Worm (Caenorhabditis elegans) whole organism, L1 larva: ENCODE data around the gene W02H3.3.

ENCODE experiments used
- C04F5.9 ChIP-seq: sonication (generic microtip); optimal IDR thresholded peaks from 2 replicates; lab custom pipeline; 2016; ENCODE audit warnings: missing genetic modification characterization, missing compliant biosample characterization
- C34B4.2 ChIP-seq: sonication (generic microtip); optimal IDR thresholded peaks from 2 replicates; lab custom pipeline; 2017; ENCODE audit warnings: mild to moderate bottlenecking, missing genetic modification characterization, missing compliant biosample characterization
- F16B12.6 ChIP-seq: fragments of 150-350 bp; optimal IDR thresholded peaks from 2 replicates; lab custom pipeline; 2014; ENCODE audit warnings: missing biosample characterization, missing genetic modification characterization
- aha-1 ChIP-seq: fragments of 150-350 bp; optimal IDR thresholded peaks from 2 replicates; lab custom pipeline; 2014; ENCODE audit warnings: missing biosample characterization, missing genetic modification characterization
- alr-1 ChIP-seq: fragments of 200-800 bp; sonication (Bioruptor generic); optimal IDR thresholded peaks from 2 replicates; lab custom pipeline; 2018; ENCODE audit warnings: borderline replicate concordance, mild to moderate bottlenecking, missing genetic modification characterization, missing compliant biosample characterization
- ama-1 ChIP-seq: fragments of 150-350 bp; optimal IDR thresholded peaks from 2 replicates; lab custom pipeline; 2014
- blmp-1 ChIP-seq: fragments of 150-350 bp; optimal IDR thresholded peaks from 2 replicates; lab custom pipeline; 2014; ENCODE audit warnings: missing biosample characterization, missing genetic modification characterization
- ceh-63 ChIP-seq: fragments of 200-800 bp; sonication (Bioruptor generic); optimal IDR thresholded peaks from 2 replicates; lab custom pipeline; 2018; ENCODE audit warnings: mild to moderate bottlenecking, missing genetic modification characterization, missing compliant biosample characterization
- ceh-88 ChIP-seq: fragments of 200-800 bp; sonication (Bioruptor generic); IDR thresholded peaks from 2 replicates; pipeline ENCODE4 v1.3.6; 2022; ENCODE audit warnings: missing genetic modification characterization, missing compliant biosample characterization
- dpl-1 ChIP-seq, 3 experiments: fragments of 150-350 bp in 2 of 3; sonication (generic microtip) in 1 of 3; optimal IDR thresholded peaks; 2 replicates each; lab custom pipeline; 2014 to 2017; ENCODE audit warnings: missing biosample characterization in 3 of 3, missing genetic modification characterization in 3 of 3, missing genetic modification reagents in 3 of 3
- dsc-1 ChIP-seq: sonication (generic microtip); optimal IDR thresholded peaks from 2 replicates; lab custom pipeline; 2016; ENCODE audit warnings: mild to moderate bottlenecking, missing genetic modification characterization, missing compliant biosample characterization
- egl-13 ChIP-seq: sonication (generic microtip); optimal IDR thresholded peaks from 2 replicates; lab custom pipeline; 2016; ENCODE audit warnings: missing genotype, missing genetic modification reagents, missing genetic modification characterization, missing compliant biosample characterization
- elt-2 ChIP-seq: sonication (generic microtip); optimal IDR thresholded peaks from 2 replicates; lab custom pipeline; 2016; ENCODE audit warnings: missing genetic modification characterization, mild to moderate bottlenecking, inconsistent platforms, missing compliant biosample characterization, missing genetic modification reagents
- fkh-10 ChIP-seq: sonication (generic microtip); optimal IDR thresholded peaks from 2 replicates; lab custom pipeline; 2017; ENCODE audit warnings: missing biosample characterization, missing genetic modification reagents, missing genetic modification characterization
- fkh-4 ChIP-seq: sonication (generic microtip); optimal IDR thresholded peaks from 2 replicates; lab custom pipeline; 2016; ENCODE audit warnings: missing compliant biosample characterization, missing genetic modification characterization, borderline replicate concordance
- fkh-8 ChIP-seq: sonication (generic microtip); optimal IDR thresholded peaks from 2 replicates; lab custom pipeline; 2016; ENCODE audit warnings: mild to moderate bottlenecking, missing genetic modification characterization, missing compliant biosample characterization
- hlh-17 ChIP-seq: fragments of 200-800 bp; sonication (Bioruptor generic); optimal IDR thresholded peaks from 2 replicates; lab custom pipeline; 2018; ENCODE audit warnings: missing genetic modification characterization, mild to moderate bottlenecking, missing compliant biosample characterization, moderate library complexity, borderline replicate concordance
- hlh-4 ChIP-seq: sonication (generic microtip); optimal IDR thresholded peaks from 2 replicates; lab custom pipeline; 2016; ENCODE audit warnings: mild to moderate bottlenecking, missing genetic modification characterization, missing compliant biosample characterization
- isw-1 ChIP-seq: fragments of 200-800 bp; sonication (Bioruptor generic); IDR thresholded peaks from 2 replicates; pipeline ENCODE4 v1.3.6; 2022; ENCODE audit warnings: missing genetic modification characterization, missing compliant biosample characterization
- jun-1 ChIP-seq: fragments of 150-350 bp; optimal IDR thresholded peaks from 2 replicates; lab custom pipeline; 2014; ENCODE audit warnings: missing biosample characterization, missing genetic modification reagents, missing genetic modification characterization
- lin-13 ChIP-seq: fragments of 150-350 bp; optimal IDR thresholded peaks from 2 replicates; lab custom pipeline; 2014; ENCODE audit warnings: missing biosample characterization, missing genetic modification reagents, missing genetic modification characterization
- lin-14 ChIP-seq: fragments of 200-800 bp; sonication (Bioruptor generic); optimal IDR thresholded peaks from 2 replicates; lab custom pipeline; 2018; ENCODE audit warnings: mild to moderate bottlenecking, missing genetic modification characterization, moderate library complexity, missing compliant biosample characterization
- lin-15B ChIP-seq: fragments of 150-350 bp; sonication (generic microtip); optimal IDR thresholded peaks from 3 replicates; lab custom pipeline; 2014; ENCODE audit warnings: missing biosample characterization, missing genetic modification characterization
- lin-39 ChIP-seq: fragments of 150-350 bp; optimal IDR thresholded peaks from 2 replicates; lab custom pipeline; 2014; ENCODE audit warnings: missing biosample characterization, missing genetic modification reagents, missing genetic modification characterization
- lir-3 ChIP-seq: sonication (generic microtip); optimal IDR thresholded peaks from 2 replicates; lab custom pipeline; 2016; ENCODE audit warnings: mild to moderate bottlenecking, missing genetic modification characterization, moderate library complexity, missing compliant biosample characterization; ENCODE audit not compliant: poor library complexity
- lsy-2 ChIP-seq, 2 experiments: fragments of 150-350 bp; optimal IDR thresholded peaks; 2 replicates each; lab custom pipeline; 2014; ENCODE audit warnings: missing biosample characterization in 2 of 2, missing genetic modification characterization in 2 of 2
- mab-9 ChIP-seq: fragments of 200-800 bp; sonication (Bioruptor generic); IDR thresholded peaks from 2 replicates; pipeline ENCODE4 v1.3.6; 2022; ENCODE audit warnings: missing genetic modification reagents, missing genetic modification characterization, missing compliant biosample characterization
- mdl-1 ChIP-seq, 2 experiments: fragments of 150-350 bp; optimal IDR thresholded peaks; 2 replicates each; lab custom pipeline; 2014 to 2017; ENCODE audit warnings: missing biosample characterization in 2 of 2, missing genetic modification characterization in 2 of 2, inconsistent platforms in 1 of 2
- mef-2 ChIP-seq: fragments of 150-350 bp; optimal IDR thresholded peaks from 2 replicates; lab custom pipeline; 2014; ENCODE audit warnings: missing biosample characterization, missing genetic modification characterization
- mep-1 ChIP-seq: fragments of 150-350 bp; optimal IDR thresholded peaks from 2 replicates; lab custom pipeline; 2014; ENCODE audit warnings: missing biosample characterization, missing genetic modification characterization
- nhr-11 ChIP-seq: fragments of 150-350 bp; optimal IDR thresholded peaks from 2 replicates; lab custom pipeline; 2014; ENCODE audit warnings: missing biosample characterization, missing genetic modification characterization
- nhr-47 ChIP-seq: sonication (generic microtip); optimal IDR thresholded peaks from 2 replicates; lab custom pipeline; 2016; ENCODE audit warnings: mild to moderate bottlenecking, missing genetic modification characterization, moderate library complexity, missing compliant biosample characterization
- nhr-77 ChIP-seq: fragments of 150-350 bp; optimal IDR thresholded peaks from 2 replicates; lab custom pipeline; 2014; ENCODE audit warnings: missing biosample characterization, missing genetic modification characterization
- nhr-84 ChIP-seq: sonication (generic microtip); optimal IDR thresholded peaks from 2 replicates; lab custom pipeline; 2017; ENCODE audit warnings: missing biosample characterization, missing genetic modification characterization
- nhr-90 ChIP-seq: sonication (generic microtip); optimal IDR thresholded peaks from 2 replicates; lab custom pipeline; 2016; ENCODE audit warnings: mild to moderate bottlenecking, missing genetic modification characterization, missing compliant biosample characterization; ENCODE audit not compliant: poor library complexity
- pqm-1 ChIP-seq: sonication (generic microtip); optimal IDR thresholded peaks from 3 replicates; lab custom pipeline; 2017; ENCODE audit warnings: missing biosample characterization, missing genetic modification characterization
- skn-1 ChIP-seq: fragments of 150-350 bp; optimal IDR thresholded peaks from 2 replicates; lab custom pipeline; 2014; ENCODE audit warnings: missing biosample characterization, missing genetic modification characterization
- snpc-4 ChIP-seq: fragments of 150-350 bp; optimal IDR thresholded peaks from 2 replicates; lab custom pipeline; 2014; ENCODE audit warnings: missing biosample characterization, missing genetic modification characterization
- snu-23 ChIP-seq: sonication (generic microtip); optimal IDR thresholded peaks from 2 replicates; lab custom pipeline; 2016; ENCODE audit warnings: missing genetic modification characterization, missing compliant biosample characterization
- sox-4 ChIP-seq: sonication (generic microtip); optimal IDR thresholded peaks from 2 replicates; lab custom pipeline; 2016; ENCODE audit warnings: missing genetic modification characterization, missing compliant biosample characterization
- sptf-1 ChIP-seq: fragments of 150-350 bp; optimal IDR thresholded peaks from 2 replicates; lab custom pipeline; 2014; ENCODE audit warnings: missing biosample characterization, missing genetic modification characterization
- swsn-7 ChIP-seq: sonication (generic microtip); optimal IDR thresholded peaks from 2 replicates; lab custom pipeline; 2016; ENCODE audit warnings: missing genetic modification characterization, missing compliant biosample characterization
- tlp-1 ChIP-seq: fragments of 150-350 bp; optimal IDR thresholded peaks from 2 replicates; lab custom pipeline; 2014; ENCODE audit warnings: missing biosample characterization, missing genetic modification characterization
- unc-130 ChIP-seq: fragments of 150-350 bp; optimal IDR thresholded peaks from 2 replicates; lab custom pipeline; 2017; ENCODE audit warnings: missing biosample characterization, missing genetic modification characterization, inconsistent platforms
- unc-30 ChIP-seq: sonication (generic microtip); optimal IDR thresholded peaks from 2 replicates; lab custom pipeline; 2017; ENCODE audit warnings: missing biosample characterization, missing genetic modification characterization
- unc-62 ChIP-seq: fragments of 150-350 bp; optimal IDR thresholded peaks from 2 replicates; lab custom pipeline; 2014; ENCODE audit warnings: missing biosample characterization, missing genetic modification reagents, missing genetic modification characterization
- unc-98 ChIP-seq: fragments of 200-800 bp; sonication (Bioruptor generic); IDR thresholded peaks from 2 replicates; pipeline ENCODE4 v1.3.6; 2022; ENCODE audit warnings: missing genetic modification characterization, missing compliant biosample characterization
- vab-15 ChIP-seq: sonication (generic microtip); optimal IDR thresholded peaks from 2 replicates; lab custom pipeline; 2017; ENCODE audit warnings: missing genotype, mild to moderate bottlenecking, missing genetic modification characterization, missing compliant biosample characterization
- xbp-1 ChIP-seq: sonication (generic microtip); optimal IDR thresholded peaks from 2 replicates; lab custom pipeline; 2016; ENCODE audit warnings: missing genetic modification characterization, missing compliant biosample characterization
- zag-1 ChIP-seq: fragments of 150-350 bp; optimal IDR thresholded peaks from 2 replicates; lab custom pipeline; 2014; ENCODE audit warnings: missing biosample characterization, missing genetic modification characterization
- ztf-11 ChIP-seq, 2 experiments: sonication (generic microtip); optimal IDR thresholded peaks; 2 replicates each; lab custom pipeline; 2016 to 2017; ENCODE audit warnings: missing genetic modification characterization in 2 of 2, missing biosample characterization in 1 of 2, missing compliant biosample characterization in 1 of 2
- ztf-4 ChIP-seq: fragments of 150-350 bp; optimal IDR thresholded peaks from 2 replicates; lab custom pipeline; 2014; ENCODE audit warnings: missing biosample characterization, missing genetic modification characterization

Gene W02H3.3

DNA sequence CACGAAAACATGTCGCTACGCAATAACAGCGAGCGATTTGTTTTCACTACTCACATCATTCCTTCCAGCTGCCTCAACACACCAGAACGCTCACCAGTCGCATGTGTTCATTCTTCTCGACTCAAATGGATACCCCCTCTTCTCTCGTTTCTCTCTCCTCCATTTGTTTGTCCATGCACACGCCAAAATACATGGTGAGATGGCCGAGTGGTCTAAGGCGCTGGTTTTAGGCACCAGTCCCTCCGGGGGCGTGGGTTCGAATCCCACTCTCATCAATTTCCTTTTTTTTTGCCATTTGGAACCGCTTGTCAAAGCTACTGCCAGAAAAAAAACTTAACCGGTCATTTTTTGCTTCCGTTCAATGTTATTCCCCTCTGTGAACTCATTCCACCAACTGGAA, 2.5 kb downstream of the W02H3.3 start (continued):
- TF ChIP-seq nhr-84 (no peak), xbp-1 (peak; percentile 54), lir-3 (no peak), unc-130 (tag; lab: Kevin White, UChicago) (peak; percentile 11), ztf-4 (no peak), ztf-11 (tag; optimal IDR thresholded peaks at IDR 0.05; lab: Kevin White, UChicago) (peak in 1 of 2 experiments; percentile 50), blmp-1 (no peak), mab-9 (GFP tag; lab: Robert Waterston, UW) (no peak; the same call in 1 of the 2 replicates), lsy-2 (tag; optimal IDR thresholded peaks at IDR 0.05; lab: Kevin White, UChicago) (peak; percentile 10 to 20), pqm-1 (tag; lab: Kevin White, UChicago) (no peak), unc-98 (GFP tag; lab: Robert Waterston, UW) (no peak), lin-14 (GFP tag; lab: Kevin White, UChicago) (peak; percentile 58), alr-1 (tag; lab: Kevin White, UChicago) (no peak), dsc-1 (peak; percentile 83), fkh-8 (tag; lab: Kevin White, UChicago) (peak; percentile 63), lin-13 (GFP tag; lab: Kevin White, UChicago) (no peak), sox-4 (tag; lab: Kevin White, UChicago) (peak; percentile 61), nhr-77 (tag; lab: Kevin White, UChicago) (peak; percentile 40), fkh-10 (GFP tag; lab: Kevin White, UChicago) (peak; percentile 65), sptf-1 (tag; lab: Kevin White, UChicago) (no peak), nhr-90 (peak; percentile 68), ceh-88 (GFP tag; lab: Robert Waterston, UW) (no peak), skn-1 (peak; percentile 52), zag-1 (no peak), isw-1 (peak; percentile 42; the same call in 1 of the 2 replicates), elt-2 (tag; lab: Kevin White, UChicago) (no peak), mef-2 (tag; lab: Kevin White, UChicago) (no peak), vab-15 (tag; lab: Kevin White, UChicago) (no peak), F16B12.6 (tag; lab: Kevin White, UChicago) (no peak), snu-23 (GFP tag; lab: Kevin White, UChicago) (peak; percentile 83), nhr-11 (tag; lab: Kevin White, UChicago) (no peak), swsn-7 (tag; lab: Kevin White, UChicago) (peak; percentile 73), mdl-1 (tag; optimal IDR thresholded peaks at IDR 0.05; lab: Kevin White, UChicago) (peak in 1 of 2 experiments; percentile 38), nhr-47 (tag; lab: Kevin White, UChicago) (peak; percentile 87), hlh-4 (tag; lab: Kevin White, UChicago) (no peak)

DNA sequence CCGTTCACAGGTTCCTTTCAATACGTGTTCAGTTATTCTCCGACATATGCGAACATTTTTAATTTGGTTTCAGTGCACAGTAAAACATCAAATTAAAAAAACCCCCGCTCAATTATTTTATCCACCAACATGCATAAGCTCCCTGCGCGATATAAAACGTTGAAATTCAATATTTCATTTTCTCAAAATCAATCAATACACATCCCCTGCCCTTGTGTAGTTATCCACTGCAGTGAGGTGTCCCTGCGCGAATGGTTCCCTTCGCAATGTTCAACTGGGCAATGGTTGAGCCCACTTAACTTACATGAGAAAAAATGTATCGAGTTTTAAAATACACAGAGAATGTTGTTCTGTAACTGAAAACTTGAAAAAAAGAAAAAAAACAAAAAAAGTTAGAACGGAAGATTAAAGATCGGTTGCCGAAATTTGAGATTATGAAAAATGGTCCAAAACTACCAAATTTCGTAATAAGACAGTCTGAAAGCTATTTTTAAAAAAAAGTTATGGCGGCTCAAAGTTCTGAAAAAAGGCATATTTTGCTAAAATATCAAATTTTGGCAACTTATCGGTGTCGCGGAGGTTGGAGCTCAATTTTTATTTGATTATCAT, 3.9 kb downstream of the W02H3.3 start:
- TF ChIP-seq aha-1 (tag; lab: Kevin White, UChicago) (peak; percentile 87), snu-23 (GFP tag; lab: Kevin White, UChicago) (peak; percentile 100), ceh-63 (GFP tag; lab: Kevin White, UChicago) (peak; percentile 99), hlh-17 (GFP tag; lab: Kevin White, UChicago) (no peak), snpc-4 (tag; lab: Kevin White, UChicago) (peak; percentile 94), ama-1 (lab: Kevin White, UChicago) (peak; percentile 57), lin-15B (tag; lab: Kevin White, UChicago) (peak; percentile 3), fkh-4 (tag; lab: Kevin White, UChicago) (peak; percentile 96), egl-13 (tag; lab: Kevin White, UChicago) (peak; percentile 99), lin-39 (tag; lab: Kevin White, UChicago) (peak; percentile 100), C34B4.2 (tag; lab: Kevin White, UChicago) (peak; percentile 70), nhr-90 (peak; percentile 100), unc-62 (peak; percentile 85), F16B12.6 (tag; lab: Kevin White, UChicago) (peak; percentile 56), mab-9 (GFP tag; lab: Robert Waterston, UW) (peak; percentile 99), dpl-1 (GFP tag; optimal IDR thresholded peaks at IDR 0.05; lab: Kevin White, UChicago) (peak; percentile 61 to 74 (median 63)), C04F5.9 (tag; lab: Kevin White, UChicago) (peak; percentile 96), unc-98 (GFP tag; lab: Robert Waterston, UW) (peak; percentile 97), jun-1 (peak; percentile 100), ceh-88 (GFP tag; lab: Robert Waterston, UW) (peak; percentile 98), tlp-1 (tag; lab: Kevin White, UChicago) (peak; percentile 77), sox-4 (tag; lab: Kevin White, UChicago) (peak; percentile 99), unc-30 (tag; lab: Kevin White, UChicago) (peak; percentile 100), mep-1 (tag; lab: Kevin White, UChicago) (peak; percentile 100), hlh-4 (tag; lab: Kevin White, UChicago) (peak; percentile 34)
